Worm (Caenorhabditis elegans) whole organism, late embryonic: ENCODE data around the gene clec-245.

Experiments
- C08G9.2 ChIP-seq: sonication (generic microtip); optimal IDR thresholded peaks from 2 replicates; lab custom pipeline; 2016; ENCODE audit warnings: mild to moderate bottlenecking, missing genetic modification characterization, moderate library complexity, missing compliant biosample characterization
- C38D4.7 ChIP-seq: fragments of 200-800 bp; sonication (Bioruptor generic); optimal IDR thresholded peaks from 2 replicates; lab custom pipeline; 2018; ENCODE audit warnings: mild to moderate bottlenecking, missing genetic modification characterization, moderate library complexity, missing compliant biosample characterization
- T23F11.4 ChIP-seq: fragments of 200-800 bp; sonication (Bioruptor generic); optimal IDR thresholded peaks from 2 replicates; lab custom pipeline; 2018; ENCODE audit warnings: mild to moderate bottlenecking, missing genetic modification characterization, missing compliant biosample characterization
- ahr-1 ChIP-seq: sonication (generic microtip); optimal IDR thresholded peaks from 2 replicates; lab custom pipeline; 2016; ENCODE audit warnings: missing genetic modification characterization, missing compliant biosample characterization
- ama-1 ChIP-seq: fragments of 150-350 bp; optimal IDR thresholded peaks from 2 replicates; lab custom pipeline; 2014
- ceh-14 ChIP-seq: sonication (generic microtip); optimal IDR thresholded peaks from 2 replicates; lab custom pipeline; 2016; ENCODE audit warnings: missing genotype, missing genetic modification characterization, missing compliant biosample characterization
- ceh-19 ChIP-seq: fragments of 200-800 bp; sonication (Bioruptor generic); optimal IDR thresholded peaks from 2 replicates; lab custom pipeline; 2018; ENCODE audit warnings: mild to moderate bottlenecking, missing genetic modification characterization, missing compliant biosample characterization
- ceh-2 ChIP-seq: sonication (generic microtip); optimal IDR thresholded peaks from 2 replicates; lab custom pipeline; 2016; ENCODE audit warnings: missing genotype, missing genetic modification characterization, missing compliant biosample characterization
- ceh-22 ChIP-seq: sonication (generic microtip); optimal IDR thresholded peaks from 2 replicates; lab custom pipeline; 2017; ENCODE audit warnings: missing biosample characterization, missing genetic modification characterization
- ceh-30 ChIP-seq: fragments of 150-350 bp; optimal IDR thresholded peaks from 2 replicates; lab custom pipeline; 2014; ENCODE audit warnings: missing biosample characterization, missing genetic modification characterization
- ceh-34 ChIP-seq: sonication (generic microtip); optimal IDR thresholded peaks from 2 replicates; lab custom pipeline; 2016; ENCODE audit warnings: mild to moderate bottlenecking, missing genetic modification characterization, missing compliant biosample characterization
- ceh-48 ChIP-seq: sonication (generic microtip); optimal IDR thresholded peaks from 2 replicates; lab custom pipeline; 2016; ENCODE audit warnings: missing genetic modification characterization, inconsistent platforms, missing compliant biosample characterization
- ceh-6 ChIP-seq: fragments of 200-800 bp; sonication (Bioruptor generic); optimal IDR thresholded peaks from 2 replicates; lab custom pipeline; 2018; ENCODE audit warnings: mild to moderate bottlenecking, missing genetic modification characterization, missing compliant biosample characterization
- elt-2 ChIP-seq: sonication (generic microtip); optimal IDR thresholded peaks from 2 replicates; lab custom pipeline; 2016; ENCODE audit warnings: missing genetic modification reagents, missing genetic modification characterization, missing compliant biosample characterization
- elt-4 ChIP-seq: sonication (generic microtip); optimal IDR thresholded peaks from 2 replicates; lab custom pipeline; 2016; ENCODE audit warnings: missing genetic modification characterization, missing compliant biosample characterization
- ets-4 ChIP-seq: sonication (generic microtip); optimal IDR thresholded peaks from 2 replicates; lab custom pipeline; 2016; ENCODE audit warnings: missing genetic modification characterization, missing compliant biosample characterization
- fkh-10 ChIP-seq: fragments of 150-350 bp; optimal IDR thresholded peaks from 2 replicates; lab custom pipeline; 2014; ENCODE audit warnings: missing biosample characterization, missing genetic modification reagents, missing genetic modification characterization
- hlh-15 ChIP-seq: sonication (generic microtip); optimal IDR thresholded peaks from 2 replicates; lab custom pipeline; 2016; ENCODE audit warnings: missing genetic modification characterization, missing compliant biosample characterization
- hlh-30 ChIP-seq: sonication (generic microtip); optimal IDR thresholded peaks from 2 replicates; lab custom pipeline; 2017; ENCODE audit warnings: antibody characterized with exemption, missing genetic modification characterization, missing compliant biosample characterization; ENCODE audit not compliant: insufficient read depth
- hlh-6 ChIP-seq: sonication (generic microtip); optimal IDR thresholded peaks from 2 replicates; lab custom pipeline; 2016; ENCODE audit warnings: missing genotype, missing genetic modification characterization, missing compliant biosample characterization
- hlh-8 ChIP-seq: sonication (generic microtip); optimal IDR thresholded peaks from 2 replicates; lab custom pipeline; 2016; ENCODE audit warnings: missing genotype, missing genetic modification characterization, missing compliant biosample characterization
- lin-11 ChIP-seq: fragments of 200-800 bp; sonication (Bioruptor generic); optimal IDR thresholded peaks from 2 replicates; lab custom pipeline; 2018; ENCODE audit warnings: mild to moderate bottlenecking, missing genetic modification characterization, missing compliant biosample characterization
- madf-2 ChIP-seq: sonication (generic microtip); optimal IDR thresholded peaks from 2 replicates; lab custom pipeline; 2017; ENCODE audit warnings: missing genetic modification characterization, missing compliant biosample characterization
- mec-3 ChIP-seq: sonication (generic microtip); optimal IDR thresholded peaks from 2 replicates; lab custom pipeline; 2016; ENCODE audit warnings: borderline replicate concordance, missing genetic modification characterization, missing compliant biosample characterization
- nfya-1 ChIP-seq: sonication (generic microtip); optimal IDR thresholded peaks from 2 replicates; lab custom pipeline; 2017; ENCODE audit warnings: missing genetic modification characterization, mild to moderate bottlenecking, missing compliant biosample characterization, antibody characterized with exemption, moderate library complexity
- nhr-11 ChIP-seq: fragments of 150-350 bp; optimal IDR thresholded peaks from 2 replicates; lab custom pipeline; 2014; ENCODE audit warnings: missing biosample characterization, missing genetic modification characterization
- nhr-232 ChIP-seq: sonication (generic microtip); optimal IDR thresholded peaks from 2 replicates; lab custom pipeline; 2016; ENCODE audit warnings: missing genetic modification characterization, missing compliant biosample characterization
- npax-4 ChIP-seq: sonication (generic microtip); optimal IDR thresholded peaks from 2 replicates; lab custom pipeline; 2016; ENCODE audit warnings: missing genetic modification characterization, missing compliant biosample characterization
- pax-1 ChIP-seq: fragments of 150-350 bp; optimal IDR thresholded peaks from 2 replicates; lab custom pipeline; 2014; ENCODE audit warnings: missing biosample characterization, missing genetic modification characterization
- pha-4 ChIP-seq: fragments of 150-350 bp; optimal IDR thresholded peaks from 2 replicates; lab custom pipeline; 2018; ENCODE audit warnings: missing biosample characterization, missing genetic modification reagents, missing genetic modification characterization
- pqm-1 ChIP-seq: sonication (generic microtip); optimal IDR thresholded peaks from 2 replicates; lab custom pipeline; 2016; ENCODE audit warnings: missing genetic modification characterization, missing compliant biosample characterization
- pros-1 ChIP-seq: fragments of 150-350 bp; optimal IDR thresholded peaks from 2 replicates; lab custom pipeline; 2014; ENCODE audit warnings: missing biosample characterization, missing genetic modification reagents, missing genetic modification characterization
- ref-2 ChIP-seq: sonication (generic microtip); optimal IDR thresholded peaks from 2 replicates; lab custom pipeline; 2016; ENCODE audit warnings: missing genetic modification characterization, missing compliant biosample characterization
- rnt-1 ChIP-seq: sonication (generic microtip); optimal IDR thresholded peaks from 2 replicates; lab custom pipeline; 2016; ENCODE audit warnings: missing genetic modification characterization, missing compliant biosample characterization
- syd-9 ChIP-seq: sonication (generic microtip); optimal IDR thresholded peaks from 2 replicates; lab custom pipeline; 2016; ENCODE audit warnings: mild to moderate bottlenecking, missing genetic modification characterization, moderate library complexity, missing compliant biosample characterization
- tbx-2 ChIP-seq: sonication (generic microtip); optimal IDR thresholded peaks from 2 replicates; lab custom pipeline; 2016; ENCODE audit warnings: missing genetic modification characterization, missing compliant biosample characterization
- ttx-3 ChIP-seq: sonication (generic microtip); optimal IDR thresholded peaks from 2 replicates; lab custom pipeline; 2016; ENCODE audit warnings: missing genetic modification reagents, missing genetic modification characterization, missing compliant biosample characterization
- unc-3 ChIP-seq, 2 experiments: fragments of 200-800 bp in 1 of 2; sonication (Bioruptor generic) in 1 of 2; sonication (generic microtip) in 1 of 2; conservative IDR thresholded peaks in 1 of 2; optimal IDR thresholded peaks in 1 of 2; 2 replicates each; pipeline versions ENCODE4 v1.3.6 to Lab custom; 2016 to 2022; ENCODE audit warnings: missing compliant biosample characterization in 2 of 2, missing genetic modification characterization in 2 of 2, missing genetic modification reagents in 1 of 2
- unc-42 ChIP-seq: sonication (generic microtip); optimal IDR thresholded peaks from 2 replicates; lab custom pipeline; 2016; ENCODE audit warnings: missing genotype, missing genetic modification characterization, missing compliant biosample characterization
- unc-86 ChIP-seq: sonication (generic microtip); optimal IDR thresholded peaks from 2 replicates; lab custom pipeline; 2016; ENCODE audit warnings: missing genetic modification characterization, missing compliant biosample characterization
- ztf-16 ChIP-seq: sonication (generic microtip); optimal IDR thresholded peaks from 2 replicates; lab custom pipeline; 2017; ENCODE audit warnings: missing genetic modification characterization, missing compliant biosample characterization

Gene clec-245

ce11 chrV:18189181-18189580 is 953 bp upstream of the clec-245 start, which contains the start of gene clec-246:
Gene clec-246, plus strand, starts transcription at chrV:18189481.
- TF ChIP-seq ceh-48 (tag; lab: Kevin White, UChicago), result no peak
- TF ChIP-seq ahr-1 (tag; lab: Kevin White, UChicago), result no peak

- TF ChIP-seq hlh-8 (tag; lab: Kevin White, UChicago), result no peak
- no peak for TF ChIP-seq nhr-11 (tag; lab: Kevin White, UChicago)
- TF ChIP-seq, all 69 proteins: peak for 0
Observed at ce11 chrV:18184910-18185309, 3.3 kb downstream of the clec-245 start, which contains the start of gene C31G12.3. Gene C31G12.3, plus strand, starts transcription at chrV:18185210.

- TF ChIP-seq lin-11 (tag; lab: Kevin White, UChicago) (no peak), hlh-15 (tag; lab: Kevin White, UChicago) (no peak), nhr-232 (tag; lab: Kevin White, UChicago) (no peak), fkh-10 (GFP tag; lab: Kevin White, UChicago) (no peak), tbx-2 (tag; lab: Kevin White, UChicago) (no peak), mec-3 (tag; lab: Kevin White, UChicago) (no peak), ceh-19 (no peak), ceh-34 (no peak), ceh-22 (tag; lab: Kevin White, UChicago) (no peak), ceh-6 (no peak), syd-9 (tag; lab: Kevin White, UChicago) (no peak), nhr-11 (tag; lab: Kevin White, UChicago) (no peak), C08G9.2 (tag; lab: Kevin White, UChicago) (no peak)
Observed at ce11 chrV:18179663-18180062, 8.6 kb downstream of the clec-245 start, which contains the start of gene C31G12.1. Gene C31G12.1, plus strand, starts transcription at chrV:18179963.

- TF ChIP-seq T23F11.4 (GFP tag; lab: Kevin White, UChicago), result no peak
- TF ChIP-seq elt-2 (tag; lab: Kevin White, UChicago), result no peak
- no peak for TF ChIP-seq ets-4 (tag; lab: Kevin White, UChicago)
- no peak for TF ChIP-seq C08G9.2 (tag; lab: Kevin White, UChicago)
- no peak for TF ChIP-seq ceh-48 (tag; lab: Kevin White, UChicago)
- TF ChIP-seq nfya-1 (tag; lab: Kevin White, UChicago), result no peak
- TF ChIP-seq ref-2 (tag; lab: Kevin White, UChicago), result no peak
- no peak for TF ChIP-seq ttx-3 (tag; lab: Kevin White, UChicago)
- no peak for TF ChIP-seq hlh-30
- TF ChIP-seq mec-3 (tag; lab: Kevin White, UChicago), result no peak
- TF ChIP-seq syd-9 (tag; lab: Kevin White, UChicago), result no peak
Observed at ce11 chrV:18178659-18179058, 9.6 kb downstream of the clec-245 start, which contains the start of gene C31G12.4. Gene C31G12.4, minus strand, starts transcription at chrV:18178759.

- TF ChIP-seq pha-4 (tag; lab: Kevin White, UChicago), result no peak
- no peak for TF ChIP-seq C38D4.7
- no peak for TF ChIP-seq unc-86 (tag; lab: Kevin White, UChicago)
- TF ChIP-seq pax-1 (tag; lab: Kevin White, UChicago), result no peak
- TF ChIP-seq elt-4 (tag; lab: Kevin White, UChicago), result no peak
- no peak for TF ChIP-seq madf-2 (tag; lab: Kevin White, UChicago)
- no peak for TF ChIP-seq ceh-2
- TF ChIP-seq pqm-1 (tag; lab: Kevin White, UChicago), result no peak
- no peak for TF ChIP-seq ceh-34
- no peak for TF ChIP-seq hlh-15 (tag; lab: Kevin White, UChicago)
- TF ChIP-seq, all 69 proteins: peak for 0
Observed at ce11 chrV:18171568-18171967, 16.7 kb downstream of the clec-245 start, which contains the start of gene C14A6.8. Gene C14A6.8, minus strand, starts transcription at chrV:18171668.

ce11 chrV:18168266-18168665 is 20.0 kb downstream of the clec-245 start, which contains the start of gene C14A6.7:
Gene C14A6.7, minus strand, starts transcription at chrV:18168366.
- TF ChIP-seq rnt-1, result no peak
- TF ChIP-seq C38D4.7, result no peak
- no peak for TF ChIP-seq unc-42 (tag; lab: Kevin White, UChicago)
- TF ChIP-seq pros-1 (tag; lab: Kevin White, UChicago), result no peak
- no peak for TF ChIP-seq ets-4 (tag; lab: Kevin White, UChicago)
- TF ChIP-seq nfya-1 (tag; lab: Kevin White, UChicago), result no peak
- TF ChIP-seq npax-4 (tag; lab: Kevin White, UChicago), result no peak
- no peak for TF ChIP-seq ama-1 (lab: Kevin White, UChicago)
- TF ChIP-seq ceh-2, result no peak
- no peak for TF ChIP-seq madf-2 (tag; lab: Kevin White, UChicago)
- TF ChIP-seq hlh-15 (tag; lab: Kevin White, UChicago), result no peak
- TF ChIP-seq ceh-14, result no peak
- TF ChIP-seq ztf-16 (tag; lab: Kevin White, UChicago), result no peak
- TF ChIP-seq ceh-30 (tag; lab: Kevin White, UChicago), result no peak
- TF ChIP-seq nhr-232 (tag; lab: Kevin White, UChicago), result no peak
- TF ChIP-seq unc-3 (GFP tag; conservative IDR thresholded peaks at IDR 0.05; lab: Robert Waterston, UW), result no peak
- TF ChIP-seq unc-3 (tag; optimal IDR thresholded peaks at IDR 0.05; lab: Kevin White, UChicago), result no peak
- no peak for TF ChIP-seq hlh-6 (tag; lab: Kevin White, UChicago)
- TF ChIP-seq lin-11 (tag; lab: Kevin White, UChicago), result no peak
- TF ChIP-seq syd-9 (tag; lab: Kevin White, UChicago), result no peak
